Worm (Caenorhabditis elegans) whole organism, young adult: ENCODE results near the gene F35D2.1.

Experiments used
- B0035.1 ChIP-seq: sonication (generic microtip); optimal IDR thresholded peaks from 2 replicates; lab custom pipeline; 2016; ENCODE audit warnings: missing genetic modification characterization, mild to moderate bottlenecking, missing compliant biosample characterization, missing genotype, missing genetic modification reagents
- C06A6.2 ChIP-seq: fragments of 200-800 bp; sonication (Bioruptor generic); conservative IDR thresholded peaks from 2 replicates; pipeline ENCODE4 v1.3.6; 2022; ENCODE audit warnings: missing genetic modification characterization, missing compliant biosample characterization
- F33H1.4 ChIP-seq: fragments of 200-800 bp; sonication (Bioruptor generic); IDR thresholded peaks from 2 replicates; pipeline ENCODE4 v1.3.6; 2022; ENCODE audit warnings: missing genetic modification reagents, missing genetic modification characterization, missing compliant biosample characterization
- F39B2.1 ChIP-seq: fragments of 200-800 bp; sonication (Bioruptor generic); IDR thresholded peaks from 2 replicates; pipeline ENCODE4 v1.3.6; 2022; ENCODE audit warnings: missing genetic modification reagents, missing genetic modification characterization, missing compliant biosample characterization
- F49E8.2 ChIP-seq: sonication (generic microtip); optimal IDR thresholded peaks from 3 replicates; lab custom pipeline; 2017; ENCODE audit warnings: missing genetic modification characterization, mild to moderate bottlenecking, missing compliant biosample characterization, antibody characterized with exemption, moderate library complexity; ENCODE audit not compliant: insufficient read depth
- K11D2.4 ChIP-seq: fragments of 200-800 bp; sonication (Bioruptor generic); IDR thresholded peaks from 2 replicates; pipeline ENCODE4 v1.3.6; 2022; ENCODE audit warnings: missing genetic modification reagents, missing genetic modification characterization, missing compliant biosample characterization
- K12H6.12 ChIP-seq: fragments of 200-800 bp; sonication (Bioruptor generic); optimal IDR thresholded peaks from 2 replicates; lab custom pipeline; 2018; ENCODE audit warnings: mild to moderate bottlenecking, missing genetic modification characterization, missing compliant biosample characterization
- Y53F4B.3 ChIP-seq: fragments of 200-800 bp; sonication (Bioruptor generic); IDR thresholded peaks from 2 replicates; pipeline ENCODE4 v1.3.6; 2022; ENCODE audit warnings: missing genetic modification reagents, missing genetic modification characterization, missing compliant biosample characterization
- Y53G8AR.9 ChIP-seq: fragments of 200-800 bp; sonication (Bioruptor generic); conservative IDR thresholded peaks from 2 replicates; pipeline ENCODE4 v1.3.6; 2022; ENCODE audit warnings: missing genetic modification reagents, missing genetic modification characterization, missing compliant biosample characterization
- Y79H2A.3 ChIP-seq: fragments of 200-800 bp; sonication (Bioruptor generic); conservative IDR thresholded peaks from 2 replicates; pipeline ENCODE4 v1.3.6; 2022; ENCODE audit warnings: missing genetic modification reagents, missing genetic modification characterization, missing compliant biosample characterization
- ZK185.1 ChIP-seq: sonication (generic microtip); optimal IDR thresholded peaks from 2 replicates; lab custom pipeline; 2016; ENCODE audit warnings: mild to moderate bottlenecking, missing genetic modification characterization, missing compliant biosample characterization; ENCODE audit not compliant: poor library complexity, severe bottlenecking
- ama-1 ChIP-seq, 3 experiments: fragments of 150-350 bp in 1 of 3; sonication (generic microtip) in 2 of 3; optimal IDR thresholded peaks; 2 replicates each; lab custom pipeline; 2014 to 2018; ENCODE audit warnings: missing biosample characterization in 2 of 3, missing genetic modification characterization in 2 of 3, missing genetic modification reagents in 2 of 3
- aptf-2 ChIP-seq: fragments of 200-800 bp; sonication (Bioruptor generic); conservative IDR thresholded peaks from 2 replicates; pipeline ENCODE4 v1.3.6; 2022; ENCODE audit warnings: missing genetic modification reagents, missing genetic modification characterization, missing compliant biosample characterization
- athp-1 ChIP-seq: sonication (generic microtip); optimal IDR thresholded peaks from 2 replicates; lab custom pipeline; 2017; ENCODE audit warnings: mild to moderate bottlenecking, missing genetic modification characterization, missing compliant biosample characterization
- attf-6 ChIP-seq: fragments of 200-800 bp; sonication (Bioruptor generic); IDR thresholded peaks from 2 replicates; pipeline ENCODE4 v1.3.6; 2022; ENCODE audit warnings: missing genetic modification reagents, missing genetic modification characterization, missing compliant biosample characterization
- bed-2 ChIP-seq: fragments of 200-800 bp; sonication (Bioruptor generic); IDR thresholded peaks from 2 replicates; pipeline ENCODE4 v1.3.6; 2022; ENCODE audit warnings: missing genetic modification reagents, missing genetic modification characterization, missing compliant biosample characterization
- ccch-3 ChIP-seq: fragments of 200-800 bp; sonication (Bioruptor generic); optimal IDR thresholded peaks from 2 replicates; lab custom pipeline; 2018; ENCODE audit warnings: mild to moderate bottlenecking, missing genetic modification characterization, missing compliant biosample characterization
- dpl-1 ChIP-seq: fragments of 150-350 bp; optimal IDR thresholded peaks from 2 replicates; lab custom pipeline; 2014; ENCODE audit warnings: missing biosample characterization, missing genetic modification reagents, missing genetic modification characterization
- egl-18 ChIP-seq: fragments of 200-800 bp; sonication (Bioruptor generic); IDR thresholded peaks from 2 replicates; pipeline ENCODE4 v1.3.6; 2022; ENCODE audit warnings: missing genetic modification reagents, missing genetic modification characterization, missing compliant biosample characterization
- egrh-3 ChIP-seq: fragments of 200-800 bp; sonication (Bioruptor generic); IDR thresholded peaks from 2 replicates; pipeline ENCODE4 v1.3.6; 2022; ENCODE audit warnings: missing genetic modification reagents, missing genetic modification characterization, missing compliant biosample characterization
- ets-4 ChIP-seq: fragments of 200-800 bp; sonication (Bioruptor generic); optimal IDR thresholded peaks from 2 replicates; lab custom pipeline; 2018; ENCODE audit warnings: mild to moderate bottlenecking, missing genetic modification characterization, missing compliant biosample characterization
- gei-17 ChIP-seq: fragments of 200-800 bp; sonication (Bioruptor generic); optimal IDR thresholded peaks from 2 replicates; lab custom pipeline; 2018; ENCODE audit warnings: mild to moderate bottlenecking, missing genetic modification characterization, missing compliant biosample characterization
- hlh-12 ChIP-seq: sonication (generic microtip); optimal IDR thresholded peaks from 2 replicates; lab custom pipeline; 2016; ENCODE audit warnings: missing genetic modification characterization, missing compliant biosample characterization
- lag-1 ChIP-seq: fragments of 200-800 bp; sonication (Bioruptor generic); IDR thresholded peaks from 2 replicates; pipeline ENCODE4 v1.3.6; 2022; ENCODE audit warnings: missing genetic modification reagents, missing genetic modification characterization, missing compliant biosample characterization
- lin-26 ChIP-seq: fragments of 200-800 bp; sonication (Bioruptor generic); IDR thresholded peaks from 2 replicates; pipeline ENCODE4 v1.3.6; 2022; ENCODE audit warnings: missing genetic modification reagents, missing genetic modification characterization, missing compliant biosample characterization
- lin-54 ChIP-seq: fragments of 200-800 bp; sonication (Bioruptor generic); optimal IDR thresholded peaks from 2 replicates; lab custom pipeline; 2018; ENCODE audit warnings: mild to moderate bottlenecking, missing genetic modification characterization, missing compliant biosample characterization
- nhr-120 ChIP-seq: fragments of 200-800 bp; sonication (Bioruptor generic); IDR thresholded peaks from 2 replicates; pipeline ENCODE4 v1.3.6; 2022; ENCODE audit warnings: missing genetic modification characterization, missing compliant biosample characterization
- nhr-80 ChIP-seq: sonication (generic microtip); optimal IDR thresholded peaks from 2 replicates; lab custom pipeline; 2016; ENCODE audit warnings: missing genetic modification characterization, missing compliant biosample characterization
- pbrm-1 ChIP-seq: fragments of 200-800 bp; sonication (Bioruptor generic); IDR thresholded peaks from 2 replicates; pipeline ENCODE4 v1.3.6; 2022; ENCODE audit warnings: missing genetic modification reagents, missing genetic modification characterization, missing compliant biosample characterization
- sdz-38 ChIP-seq: sonication (generic microtip); optimal IDR thresholded peaks from 2 replicates; lab custom pipeline; 2016; ENCODE audit warnings: missing genotype, missing genetic modification characterization, missing compliant biosample characterization
- sea-2 ChIP-seq: fragments of 200-800 bp; sonication (Bioruptor generic); IDR thresholded peaks from 2 replicates; pipeline ENCODE4 v1.3.6; 2022; ENCODE audit warnings: missing genetic modification characterization, missing compliant biosample characterization
- snpc-4 ChIP-seq, 5 experiments: fragments of 150-350 bp in 1 of 5; sonication (generic microtip) in 4 of 5; optimal IDR thresholded peaks; 2 replicates each; lab custom pipeline; 2014 to 2018; ENCODE audit warnings: missing genetic modification characterization in 5 of 5, missing biosample characterization in 3 of 5, antibody characterized with exemption in 2 of 5, mild to moderate bottlenecking in 2 of 5, missing compliant biosample characterization in 2 of 5, missing genotype in 2 of 5, moderate library complexity in 2 of 5, missing genetic modification reagents in 1 of 5
- unc-62 ChIP-seq: fragments of 150-350 bp; optimal IDR thresholded peaks from 2 replicates; lab custom pipeline; 2014; ENCODE audit warnings: missing biosample characterization, missing genetic modification reagents, missing genetic modification characterization
- zfh-2 ChIP-seq: fragments of 200-800 bp; sonication (Bioruptor generic); conservative IDR thresholded peaks from 2 replicates; pipeline ENCODE4 v1.3.6; 2022; ENCODE audit warnings: missing genetic modification reagents, missing genetic modification characterization, missing compliant biosample characterization
- ztf-22 ChIP-seq: fragments of 200-800 bp; sonication (Bioruptor generic); optimal IDR thresholded peaks from 2 replicates; lab custom pipeline; 2018; ENCODE audit warnings: mild to moderate bottlenecking, missing genetic modification characterization, moderate library complexity, missing compliant biosample characterization
- ztf-28 ChIP-seq: fragments of 200-800 bp; sonication (Bioruptor generic); IDR thresholded peaks from 2 replicates; pipeline ENCODE4 v1.3.6; 2022; ENCODE audit warnings: missing genetic modification reagents, missing genetic modification characterization, missing compliant biosample characterization
- ztf-3 ChIP-seq: fragments of 200-800 bp; sonication (Bioruptor generic); optimal IDR thresholded peaks from 2 replicates; lab custom pipeline; 2018; ENCODE audit warnings: mild to moderate bottlenecking, missing genetic modification characterization, missing compliant biosample characterization

The F35D2.1 gene

ce11 chrII:7570305-7570704, 5.4 kb upstream of the F35D2.1 start, which contains the start of gene F35D2.3:
TSS of gene F35D2.3 (plus strand) at chrII:7570605.
- no peak for TF ChIP-seq F33H1.4 (GFP tag; lab: Robert Waterston, UW)
- TF ChIP-seq snpc-4 (GFP tag; optimal IDR thresholded peaks at IDR 0.05; lab: Kevin White, UChicago), result no peak
- no peak for TF ChIP-seq snpc-4 (tag; optimal IDR thresholded peaks at IDR 0.05; lab: Kevin White, UChicago)
- TF ChIP-seq ztf-22 (GFP tag; lab: Kevin White, UChicago), result no peak
- no peak for TF ChIP-seq ccch-3 (GFP tag; lab: Kevin White, UChicago)
- TF ChIP-seq zfh-2 (GFP tag; lab: Robert Waterston, UW), result no peak
- TF ChIP-seq ztf-3, result no peak
- TF ChIP-seq nhr-120 (GFP tag; lab: Robert Waterston, UW), result no peak
- no peak for TF ChIP-seq F49E8.2 (tag; lab: Kevin White, UChicago)
- no peak for TF ChIP-seq C06A6.2 (GFP tag; lab: Robert Waterston, UW)
- no peak for TF ChIP-seq dpl-1 (GFP tag; lab: Kevin White, UChicago)
- no peak for TF ChIP-seq ets-4 (GFP tag; lab: Kevin White, UChicago)
- TF ChIP-seq lin-54 (GFP tag; lab: Kevin White, UChicago), result no peak
- TF ChIP-seq ama-1 (optimal IDR thresholded peaks at IDR 0.05; lab: Kevin White, UChicago), result no peak
- TF ChIP-seq ama-1 (GFP tag; optimal IDR thresholded peaks at IDR 0.05; lab: Kevin White, UChicago), result no peak
- no peak for TF ChIP-seq lag-1
- no peak for TF ChIP-seq unc-62 (GFP tag; lab: Kevin White, UChicago)

DNA sequence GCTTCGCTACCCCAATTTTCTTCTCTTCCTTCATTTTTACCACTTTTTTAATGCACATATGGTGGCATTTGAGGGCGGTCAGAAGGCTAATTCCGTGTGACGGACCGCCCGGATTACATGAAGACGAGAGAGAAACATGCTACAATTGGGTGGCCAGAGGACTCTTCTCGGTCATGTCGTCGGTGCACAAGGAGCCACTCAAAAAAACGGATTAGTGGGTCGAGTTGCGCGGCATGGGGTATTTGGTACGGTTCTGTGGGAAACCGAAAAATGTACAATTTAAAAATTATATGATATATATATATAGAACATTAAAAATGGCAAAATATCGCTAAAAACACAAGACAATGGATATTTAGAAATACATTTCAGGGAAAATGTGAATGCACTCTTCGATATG, 4.9 kb upstream of the F35D2.1 start:
- TF ChIP-seq athp-1 (no peak), sea-2 (GFP tag; lab: Robert Waterston, UW) (no peak), egrh-3 (GFP tag; lab: Robert Waterston, UW) (no peak), bed-2 (no peak), Y53G8AR.9 (GFP tag; lab: Robert Waterston, UW) (no peak), hlh-12 (tag; lab: Kevin White, UChicago) (no peak), Y79H2A.3 (GFP tag; lab: Robert Waterston, UW) (no peak), attf-6 (GFP tag; lab: Robert Waterston, UW) (no peak), K12H6.12 (no peak), Y53F4B.3 (GFP tag; lab: Robert Waterston, UW) (no peak), gei-17 (GFP tag; lab: Kevin White, UChicago) (no peak), B0035.1 (tag; lab: Kevin White, UChicago) (no peak), ama-1 (optimal IDR thresholded peaks at IDR 0.05; lab: Kevin White, UChicago) (no peak), ama-1 (GFP tag; optimal IDR thresholded peaks at IDR 0.05; lab: Kevin White, UChicago) (no peak), F33H1.4 (GFP tag; lab: Robert Waterston, UW) (no peak), nhr-80 (tag; lab: Kevin White, UChicago) (no peak)

DNA sequence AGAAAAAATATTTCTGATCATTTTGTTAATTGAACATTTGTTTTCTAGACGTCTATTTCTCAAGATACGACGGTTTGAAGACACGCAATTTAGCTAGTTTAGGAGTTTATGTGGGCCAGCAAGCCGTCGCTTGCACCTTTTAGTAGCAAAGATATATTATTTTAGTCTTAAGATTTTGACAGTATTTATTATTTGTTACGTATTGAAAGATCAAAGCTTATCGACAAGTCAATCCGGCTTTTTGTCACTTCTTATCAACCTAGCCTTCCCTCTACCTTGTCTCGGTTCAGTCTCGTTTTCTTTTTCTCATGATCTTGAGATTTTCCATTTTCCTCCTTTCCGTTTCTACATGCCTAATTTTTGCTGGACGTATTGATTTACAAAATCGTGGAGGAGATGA, 1.6 kb upstream of the F35D2.1 start, which contains the start of gene F35D2.2:
TSS of gene F35D2.2 (plus strand) at position 301 of the 400 bp plus-strand sequence.
- TF ChIP-seq F39B2.1 (GFP tag; lab: Robert Waterston, UW) (no peak), sdz-38 (no peak), nhr-80 (tag; lab: Kevin White, UChicago) (no peak), K11D2.4 (GFP tag; lab: Robert Waterston, UW) (no peak), pbrm-1 (GFP tag; lab: Robert Waterston, UW) (no peak), lin-26 (GFP tag; lab: Robert Waterston, UW) (no peak), aptf-2 (GFP tag; lab: Robert Waterston, UW) (no peak), ZK185.1 (tag; lab: Kevin White, UChicago) (no peak), snpc-4 (GFP tag; optimal IDR thresholded peaks at IDR 0.05; lab: Kevin White, UChicago) (no peak), snpc-4 (tag; optimal IDR thresholded peaks at IDR 0.05; lab: Kevin White, UChicago) (no peak), ztf-28 (GFP tag; lab: Robert Waterston, UW) (no peak), egl-18 (GFP tag; lab: Robert Waterston, UW) (no peak)
- TF ChIP-seq, all 124 proteins: peak for 0
